Fruit fly (Drosophila melanogaster): ENCODE results near the gene CG14572.

- TF ChIP-seq EcR (GFP tag; optimal IDR thresholded peaks at IDR 0.05) (no peak), CG8159 (tag; optimal IDR thresholded peaks at IDR 0.05) (no peak), CG15710 (tag; optimal IDR thresholded peaks at IDR 0.05) (no peak), gl (tag; optimal IDR thresholded peaks at IDR 0.05) (no peak), CG10348 (GFP tag; IDR thresholded peaks at IDR 0.05) (no peak), CG8301 (tag; optimal IDR thresholded peaks at IDR 0.05) (no peak), rn (GFP tag; IDR thresholded peaks at IDR 0.05) (no peak), Snoo (tag; optimal IDR thresholded peaks at IDR 0.05) (no peak), D1 (tag; optimal IDR thresholded peaks at IDR 0.05) (no peak), CG17806 (tag; optimal IDR thresholded peaks at IDR 0.05) (no peak), CG9948 (tag; optimal IDR thresholded peaks at IDR 0.05) (no peak), Pif1A (GFP tag; optimal IDR thresholded peaks at IDR 0.05) (no peak)
Measured at dm6 chr3L:21727728-21728124, 13.6 kb upstream of the CG14572 start.
